Fruit fly (Drosophila melanogaster) whole organism, pupa: ENCODE results near the gene eIF4E4.

Source experiments
- CG13204 ChIP-seq: fragments of 200-800 bp; sonication (Bioruptor generic); optimal IDR thresholded peaks from 2 replicates; lab custom pipeline; 2018; ENCODE audit warnings: missing biosample characterization, mild to moderate bottlenecking, missing genetic modification characterization, moderate library complexity
- CG15710 ChIP-seq: fragments of 200-800 bp; sonication (Bioruptor generic); optimal IDR thresholded peaks from 2 replicates; lab custom pipeline; 2018; ENCODE audit warnings: missing biosample characterization, mild to moderate bottlenecking, missing genetic modification characterization, moderate library complexity
- CG17806 ChIP-seq: fragments of 200-800 bp; sonication (Bioruptor generic); optimal IDR thresholded peaks from 2 replicates; lab custom pipeline; 2018; ENCODE audit warnings: missing biosample characterization, mild to moderate bottlenecking, missing genetic modification characterization, moderate library complexity
- CG34367 ChIP-seq: fragments of 200-800 bp; sonication (Bioruptor generic); optimal IDR thresholded peaks from 2 replicates; lab custom pipeline; 2018; ENCODE audit warnings: missing biosample characterization, mild to moderate bottlenecking, missing genetic modification characterization
- CG4496 ChIP-seq: fragments of 200-800 bp; sonication (Bioruptor generic); IDR thresholded peaks from 3 replicates; pipeline ENCODE4 v1.3.6; 2022; ENCODE audit warnings: missing biosample characterization, missing genetic modification characterization
- CG8159 ChIP-seq: fragments of 200-800 bp; sonication (Bioruptor generic); optimal IDR thresholded peaks from 3 replicates; lab custom pipeline; 2018; ENCODE audit warnings: missing biosample characterization, mild to moderate bottlenecking, missing genetic modification characterization, moderate library complexity
- CG8301 ChIP-seq: fragments of 200-800 bp; sonication (Bioruptor generic); optimal IDR thresholded peaks from 2 replicates; lab custom pipeline; 2018; ENCODE audit warnings: missing biosample characterization, mild to moderate bottlenecking, missing genetic modification characterization
- EcR ChIP-seq: fragments of 200-800 bp; sonication (Bioruptor generic); optimal IDR thresholded peaks from 3 replicates; lab custom pipeline; 2019; ENCODE audit warnings: missing biosample characterization, missing genetic modification characterization, mild to moderate bottlenecking, moderate library complexity, missing genetic modification reagents
- Ets98B ChIP-seq: fragments of 200-800 bp; sonication (Bioruptor generic); IDR thresholded peaks from 2 replicates; pipeline ENCODE4 v1.3.6; 2022; ENCODE audit warnings: missing biosample characterization, missing genetic modification characterization
- Pif1A ChIP-seq: fragments of 200-800 bp; sonication (Bioruptor generic); optimal IDR thresholded peaks from 3 replicates; lab custom pipeline; 2016; ENCODE audit warnings: missing biosample characterization, missing genetic modification characterization
- fd96Ca ChIP-seq: fragments of 200-800 bp; sonication (Bioruptor generic); IDR thresholded peaks from 3 replicates; pipeline ENCODE4 v1.3.6; 2022; ENCODE audit warnings: missing biosample characterization, missing genetic modification characterization
- rn ChIP-seq: fragments of 200-800 bp; sonication (Bioruptor generic); IDR thresholded peaks from 2 replicates; pipeline ENCODE4 v1.3.6; 2022; ENCODE audit warnings: missing biosample characterization, missing genetic modification characterization

dm6 chr3L:6667716-6668115, 2.3 kb upstream of the eIF4E4 start, which contains the start of gene Grl65a:
- TF ChIP-seq CG8159 (tag; lab: Kevin White, UChicago) (no peak), rn (no peak), Pif1A (no peak), fd96Ca (no peak), CG17806 (no peak), CG8301 (no peak), CG15710 (tag; lab: Kevin White, UChicago) (no peak), EcR (GFP tag; lab: Kevin White, UChicago) (no peak), Ets98B (GFP tag; lab: Robert Waterston, UW) (no peak), CG34367 (no peak), CG13204 (GFP tag; lab: Kevin White, UChicago) (no peak), CG4496 (GFP tag; lab: Robert Waterston, UW) (no peak)
